Worm (Caenorhabditis elegans) whole organism, young adult: Measurements from ENCODE around the gene egrh-1.
A peak's percentile ranks its signal among the peaks of the same experiment; 100 is the strongest.

Experiments used
- C06A6.2 ChIP-seq: fragments of 200-800 bp; sonication (Bioruptor generic); conservative IDR thresholded peaks from 2 replicates; pipeline ENCODE4 v1.3.6; 2022; ENCODE audit warnings: missing genetic modification characterization, missing compliant biosample characterization
- F23B12.7 ChIP-seq: sonication (generic microtip); optimal IDR thresholded peaks from 2 replicates; lab custom pipeline; 2017; ENCODE audit warnings: missing genetic modification characterization, mild to moderate bottlenecking, missing compliant biosample characterization, antibody characterized with exemption, moderate library complexity; ENCODE audit not compliant: insufficient read depth
- F33H1.4 ChIP-seq: fragments of 200-800 bp; sonication (Bioruptor generic); IDR thresholded peaks from 2 replicates; pipeline ENCODE4 v1.3.6; 2022; ENCODE audit warnings: missing genetic modification reagents, missing genetic modification characterization, missing compliant biosample characterization
- F49E8.2 ChIP-seq: sonication (generic microtip); optimal IDR thresholded peaks from 3 replicates; lab custom pipeline; 2017; ENCODE audit warnings: missing genetic modification characterization, mild to moderate bottlenecking, missing compliant biosample characterization, antibody characterized with exemption, moderate library complexity; ENCODE audit not compliant: insufficient read depth
- K12H6.12 ChIP-seq: fragments of 200-800 bp; sonication (Bioruptor generic); optimal IDR thresholded peaks from 2 replicates; lab custom pipeline; 2018; ENCODE audit warnings: mild to moderate bottlenecking, missing genetic modification characterization, missing compliant biosample characterization
- T07F8.4 ChIP-seq: sonication (generic microtip); optimal IDR thresholded peaks from 2 replicates; lab custom pipeline; 2016; ENCODE audit warnings: mild to moderate bottlenecking, missing genetic modification characterization, moderate library complexity, missing compliant biosample characterization
- T26A5.8 ChIP-seq: sonication (generic microtip); optimal IDR thresholded peaks from 2 replicates; lab custom pipeline; 2016; ENCODE audit warnings: missing genetic modification characterization, missing compliant biosample characterization
- Y53F4B.3 ChIP-seq: fragments of 200-800 bp; sonication (Bioruptor generic); IDR thresholded peaks from 2 replicates; pipeline ENCODE4 v1.3.6; 2022; ENCODE audit warnings: missing genetic modification reagents, missing genetic modification characterization, missing compliant biosample characterization
- Y67H2A.10 ChIP-seq: fragments of 200-800 bp; sonication (Bioruptor generic); conservative IDR thresholded peaks from 2 replicates; pipeline ENCODE4 v1.3.6; 2022; ENCODE audit warnings: missing genetic modification reagents, missing genetic modification characterization, missing compliant biosample characterization
- ama-1 ChIP-seq, 3 experiments: fragments of 150-350 bp in 1 of 3; sonication (generic microtip) in 2 of 3; optimal IDR thresholded peaks; 2 replicates each; lab custom pipeline; 2014 to 2018; ENCODE audit warnings: missing biosample characterization in 2 of 3, missing genetic modification characterization in 2 of 3, missing genetic modification reagents in 2 of 3
- athp-1 ChIP-seq: sonication (generic microtip); optimal IDR thresholded peaks from 2 replicates; lab custom pipeline; 2017; ENCODE audit warnings: mild to moderate bottlenecking, missing genetic modification characterization, missing compliant biosample characterization
- attf-5 ChIP-seq: fragments of 200-800 bp; sonication (Bioruptor generic); optimal IDR thresholded peaks from 2 replicates; lab custom pipeline; 2018; ENCODE audit warnings: mild to moderate bottlenecking, missing genetic modification characterization, missing compliant biosample characterization
- bed-1 ChIP-seq: fragments of 200-800 bp; sonication (Bioruptor generic); IDR thresholded peaks from 2 replicates; pipeline ENCODE4 v1.3.6; 2022; ENCODE audit warnings: missing genetic modification reagents, missing genetic modification characterization, missing compliant biosample characterization
- cebp-1 ChIP-seq, 2 experiments: fragments of 200-800 bp in 1 of 2; sonication (Bioruptor generic) in 1 of 2; sonication (generic microtip) in 1 of 2; IDR thresholded peaks in 1 of 2; optimal IDR thresholded peaks in 1 of 2; 2 replicates each; pipeline versions ENCODE4 v1.3.6 to Lab custom; 2017 to 2022; ENCODE audit warnings: missing compliant biosample characterization in 2 of 2, missing genetic modification characterization in 2 of 2, mild to moderate bottlenecking in 1 of 2, missing genetic modification reagents in 1 of 2, moderate library complexity in 1 of 2
- ceh-100 ChIP-seq: fragments of 200-800 bp; sonication (Bioruptor generic); IDR thresholded peaks from 2 replicates; pipeline ENCODE4 v1.3.6; 2022; ENCODE audit warnings: missing genetic modification reagents, missing genetic modification characterization, missing compliant biosample characterization
- ceh-40 ChIP-seq: fragments of 200-800 bp; sonication (Bioruptor generic); IDR thresholded peaks from 2 replicates; pipeline ENCODE4 v1.3.6; 2022; ENCODE audit warnings: missing genetic modification characterization, missing compliant biosample characterization
- ceh-58 ChIP-seq: fragments of 200-800 bp; sonication (Bioruptor generic); IDR thresholded peaks from 2 replicates; pipeline ENCODE4 v1.3.6; 2022; ENCODE audit warnings: missing genetic modification characterization, missing compliant biosample characterization
- ceh-79 ChIP-seq: sonication (generic microtip); optimal IDR thresholded peaks from 2 replicates; lab custom pipeline; 2017; ENCODE audit warnings: mild to moderate bottlenecking, missing genetic modification characterization, missing compliant biosample characterization
- chd-7 ChIP-seq: sonication (generic microtip); optimal IDR thresholded peaks from 2 replicates; lab custom pipeline; 2016; ENCODE audit warnings: mild to moderate bottlenecking, missing genetic modification characterization, moderate library complexity, missing compliant biosample characterization
- die-1 ChIP-seq: sonication (generic microtip); optimal IDR thresholded peaks from 2 replicates; lab custom pipeline; 2016; ENCODE audit warnings: missing genotype, mild to moderate bottlenecking, missing genetic modification characterization, missing compliant biosample characterization
- egl-44 ChIP-seq: fragments of 200-800 bp; sonication (Bioruptor generic); IDR thresholded peaks from 2 replicates; pipeline ENCODE4 v1.3.6; 2022; ENCODE audit warnings: missing genetic modification reagents, missing genetic modification characterization, missing compliant biosample characterization
- ets-4 ChIP-seq: fragments of 200-800 bp; sonication (Bioruptor generic); optimal IDR thresholded peaks from 2 replicates; lab custom pipeline; 2018; ENCODE audit warnings: mild to moderate bottlenecking, missing genetic modification characterization, missing compliant biosample characterization
- hlh-26 ChIP-seq: fragments of 200-800 bp; sonication (Bioruptor generic); conservative IDR thresholded peaks from 2 replicates; pipeline ENCODE4 v1.3.6; 2022; ENCODE audit warnings: missing genetic modification reagents, missing genetic modification characterization, missing compliant biosample characterization
- hmg-20 ChIP-seq: fragments of 200-800 bp; sonication (Bioruptor generic); IDR thresholded peaks from 2 replicates; pipeline ENCODE4 v1.3.6; 2022; ENCODE audit warnings: missing genetic modification reagents, missing genetic modification characterization, missing compliant biosample characterization
- let-607 ChIP-seq, 2 experiments: fragments of 200-800 bp in 1 of 2; sonication (Bioruptor generic) in 1 of 2; sonication (generic microtip) in 1 of 2; optimal IDR thresholded peaks; 2 replicates each; lab custom pipeline; 2016 to 2018; ENCODE audit warnings: mild to moderate bottlenecking in 2 of 2, missing compliant biosample characterization in 2 of 2, missing genetic modification characterization in 2 of 2, moderate library complexity in 2 of 2, missing genotype in 1 of 2
- lin-26 ChIP-seq: fragments of 200-800 bp; sonication (Bioruptor generic); IDR thresholded peaks from 2 replicates; pipeline ENCODE4 v1.3.6; 2022; ENCODE audit warnings: missing genetic modification reagents, missing genetic modification characterization, missing compliant biosample characterization
- lin-35 ChIP-seq, 3 experiments: fragments of 150-350 bp in 2 of 3; sonication (generic microtip) in 1 of 3; optimal IDR thresholded peaks; 2 replicates each; lab custom pipeline; 2014 to 2018; ENCODE audit warnings: missing biosample characterization in 3 of 3, missing genetic modification characterization in 3 of 3, missing genetic modification reagents in 3 of 3
- lin-40 ChIP-seq: sonication (generic microtip); optimal IDR thresholded peaks from 2 replicates; lab custom pipeline; 2016; ENCODE audit warnings: missing genetic modification characterization, mild to moderate bottlenecking, missing compliant biosample characterization, missing genotype, missing genetic modification reagents
- lin-54 ChIP-seq: fragments of 200-800 bp; sonication (Bioruptor generic); optimal IDR thresholded peaks from 2 replicates; lab custom pipeline; 2018; ENCODE audit warnings: mild to moderate bottlenecking, missing genetic modification characterization, missing compliant biosample characterization
- madf-6 ChIP-seq: fragments of 200-800 bp; sonication (Bioruptor generic); IDR thresholded peaks from 2 replicates; pipeline ENCODE4 v1.3.6; 2022; ENCODE audit warnings: missing genetic modification reagents, missing genetic modification characterization, missing compliant biosample characterization
- madf-8 ChIP-seq: fragments of 200-800 bp; sonication (Bioruptor generic); conservative IDR thresholded peaks from 2 replicates; pipeline ENCODE4 v1.3.6; 2022; ENCODE audit warnings: missing genetic modification reagents, missing genetic modification characterization, missing compliant biosample characterization
- mxl-1 ChIP-seq: sonication (generic microtip); optimal IDR thresholded peaks from 2 replicates; lab custom pipeline; 2016; ENCODE audit warnings: missing genetic modification characterization, missing compliant biosample characterization
- nfya-1 ChIP-seq: sonication (generic microtip); optimal IDR thresholded peaks from 2 replicates; lab custom pipeline; 2017; ENCODE audit warnings: antibody characterized with exemption, missing compliant biosample characterization, missing genetic modification characterization, borderline replicate concordance; ENCODE audit not compliant: insufficient read depth
- nhr-120 ChIP-seq: fragments of 200-800 bp; sonication (Bioruptor generic); IDR thresholded peaks from 2 replicates; pipeline ENCODE4 v1.3.6; 2022; ENCODE audit warnings: missing genetic modification characterization, missing compliant biosample characterization
- nhr-179 ChIP-seq: sonication (generic microtip); optimal IDR thresholded peaks from 2 replicates; lab custom pipeline; 2016; ENCODE audit warnings: mild to moderate bottlenecking, missing genetic modification characterization, missing compliant biosample characterization
- nhr-27 ChIP-seq: fragments of 200-800 bp; sonication (Bioruptor generic); optimal IDR thresholded peaks from 2 replicates; lab custom pipeline; 2018; ENCODE audit warnings: mild to moderate bottlenecking, missing genetic modification characterization, moderate library complexity, missing compliant biosample characterization
- nhr-80 ChIP-seq: sonication (generic microtip); optimal IDR thresholded peaks from 2 replicates; lab custom pipeline; 2016; ENCODE audit warnings: missing genetic modification characterization, missing compliant biosample characterization
- snpc-1.3 ChIP-seq: sonication (generic microtip); optimal IDR thresholded peaks from 2 replicates; lab custom pipeline; 2017; ENCODE audit warnings: missing genetic modification characterization, mild to moderate bottlenecking, missing compliant biosample characterization, antibody characterized with exemption, moderate library complexity, missing genotype, missing genetic modification reagents; ENCODE audit not compliant: insufficient read depth
- snpc-3.4 ChIP-seq: sonication (generic microtip); optimal IDR thresholded peaks from 2 replicates; lab custom pipeline; 2017; ENCODE audit warnings: missing genetic modification characterization, mild to moderate bottlenecking, missing compliant biosample characterization, antibody characterized with exemption, moderate library complexity, missing genotype, missing genetic modification reagents
- tlf-1 ChIP-seq: fragments of 200-800 bp; sonication (Bioruptor generic); optimal IDR thresholded peaks from 2 replicates; lab custom pipeline; 2018; ENCODE audit warnings: mild to moderate bottlenecking, missing genetic modification characterization, missing compliant biosample characterization
- unc-130 ChIP-seq: sonication (generic microtip); optimal IDR thresholded peaks from 2 replicates; lab custom pipeline; 2016; ENCODE audit warnings: missing genetic modification reagents, missing genetic modification characterization, missing compliant biosample characterization
- unc-62 ChIP-seq: fragments of 150-350 bp; optimal IDR thresholded peaks from 2 replicates; lab custom pipeline; 2014; ENCODE audit warnings: missing biosample characterization, missing genetic modification reagents, missing genetic modification characterization
- xnd-1 ChIP-seq: sonication (generic microtip); optimal IDR thresholded peaks from 2 replicates; lab custom pipeline; 2016; ENCODE audit warnings: missing genotype, missing genetic modification reagents, missing genetic modification characterization, missing compliant biosample characterization
- zfh-2 ChIP-seq: fragments of 200-800 bp; sonication (Bioruptor generic); conservative IDR thresholded peaks from 2 replicates; pipeline ENCODE4 v1.3.6; 2022; ENCODE audit warnings: missing genetic modification reagents, missing genetic modification characterization, missing compliant biosample characterization
- zim-3 ChIP-seq: sonication (generic microtip); optimal IDR thresholded peaks from 2 replicates; lab custom pipeline; 2017; ENCODE audit warnings: mild to moderate bottlenecking, missing genetic modification characterization, moderate library complexity, missing compliant biosample characterization
- ztf-22 ChIP-seq: fragments of 200-800 bp; sonication (Bioruptor generic); optimal IDR thresholded peaks from 2 replicates; lab custom pipeline; 2018; ENCODE audit warnings: mild to moderate bottlenecking, missing genetic modification characterization, moderate library complexity, missing compliant biosample characterization
- ztf-6 ChIP-seq: fragments of 200-800 bp; sonication (Bioruptor generic); IDR thresholded peaks from 2 replicates; pipeline ENCODE4 v1.3.6; 2022; ENCODE audit warnings: missing genetic modification reagents, missing genetic modification characterization, missing compliant biosample characterization

The egrh-1 gene

ce11 chrX:14853712-14854217 lies 8.0 kb downstream of the egrh-1 start, which contains the start of the genes C27C12.1 and C27C12.4 (continued):
- TF ChIP-seq xnd-1 (tag; lab: Kevin White, UChicago) (no peak), lin-40 (tag; lab: Kevin White, UChicago) (peak; percentile 85), die-1 (tag; lab: Kevin White, UChicago) (no peak), ceh-40 (GFP tag; lab: Robert Waterston, UW) (no peak), zim-3 (no peak), ztf-6 (GFP tag; lab: Robert Waterston, UW) (no peak), nhr-80 (peak; percentile 83), nfya-1 (tag; lab: Kevin White, UChicago) (no peak), cebp-1 (GFP tag; IDR thresholded peaks at IDR 0.05; lab: Robert Waterston, UW) (no peak), cebp-1 (tag; optimal IDR thresholded peaks at IDR 0.05; lab: Kevin White, UChicago) (no peak), ztf-22 (GFP tag; lab: Kevin White, UChicago) (no peak), let-607 (tag; optimal IDR thresholded peaks at IDR 0.05; lab: Kevin White, UChicago) (peak; percentile 9 to 48), madf-6 (GFP tag; lab: Robert Waterston, UW) (no peak), lin-35 (GFP tag; optimal IDR thresholded peaks at IDR 0.05; lab: Kevin White, UChicago) (peak in 1 of 3 experiments; percentile 70), ceh-79 (tag; lab: Kevin White, UChicago) (no peak), tlf-1 (GFP tag; lab: Kevin White, UChicago) (peak; percentile 10), egl-44 (GFP tag; lab: Robert Waterston, UW) (no peak), nhr-179 (tag; lab: Kevin White, UChicago) (no peak), bed-1 (no peak), lin-26 (GFP tag; lab: Robert Waterston, UW) (no peak), ceh-100 (GFP tag; lab: Robert Waterston, UW) (no peak), zfh-2 (GFP tag; lab: Robert Waterston, UW) (no peak), snpc-1.3 (peak; percentile 0), attf-5 (GFP tag; lab: Kevin White, UChicago) (peak; percentile 81), T26A5.8 (tag; lab: Kevin White, UChicago) (no peak), nhr-120 (GFP tag; lab: Robert Waterston, UW) (no peak), ets-4 (GFP tag; lab: Kevin White, UChicago) (no peak), chd-7 (peak; percentile 41), snpc-3.4 (no peak), unc-130 (GFP tag; lab: Kevin White, UChicago) (no peak), Y53F4B.3 (GFP tag; lab: Robert Waterston, UW) (no peak), F49E8.2 (tag; lab: Kevin White, UChicago) (no peak), ama-1 (optimal IDR thresholded peaks at IDR 0.05; lab: Kevin White, UChicago) (no peak), ama-1 (GFP tag; optimal IDR thresholded peaks at IDR 0.05; lab: Kevin White, UChicago) (no peak), Y67H2A.10 (GFP tag; lab: Robert Waterston, UW) (no peak), K12H6.12 (tag; lab: Kevin White, UChicago) (peak; percentile 75), madf-8 (GFP tag; lab: Robert Waterston, UW) (no peak), T07F8.4 (tag; lab: Kevin White, UChicago) (no peak), F33H1.4 (no peak), mxl-1 (tag; lab: Kevin White, UChicago) (no peak), athp-1 (no peak), ceh-58 (GFP tag; lab: Robert Waterston, UW) (no peak), hlh-26 (GFP tag; lab: Robert Waterston, UW) (no peak), F23B12.7 (no peak), nhr-27 (tag; lab: Kevin White, UChicago) (no peak), C06A6.2 (GFP tag; lab: Robert Waterston, UW) (peak; percentile 35; the same call in 1 of the 2 replicates), hmg-20 (GFP tag; lab: Robert Waterston, UW) (no peak), unc-62 (GFP tag; lab: Kevin White, UChicago) (no peak), lin-54 (no peak)
